Fruit fly (Drosophila melanogaster) whole organism, embryonic: ENCODE results near the gene NK7.1.

Source experiments
- CG2889 ChIP-seq: fragments of 200-800 bp; sonication (Bioruptor generic); IDR thresholded peaks from 3 replicates; pipeline ENCODE4 v1.3.6; 2022; ENCODE audit warnings: missing biosample characterization, missing genetic modification characterization
- CG4854 ChIP-seq: fragments of 200-800 bp; sonication (Bioruptor generic); optimal IDR thresholded peaks from 2 replicates; lab custom pipeline; 2016; ENCODE audit warnings: missing biosample characterization, missing genetic modification characterization, inconsistent platforms
- CG7786 ChIP-seq: fragments of 200-800 bp; sonication (Bioruptor generic); optimal IDR thresholded peaks from 2 replicates; lab custom pipeline; 2016; ENCODE audit warnings: missing biosample characterization, missing genetic modification characterization
- CG9215 ChIP-seq: fragments of 200-800 bp; sonication (Bioruptor generic); IDR thresholded peaks from 2 replicates; pipeline ENCODE4 v1.3.6; 2022; ENCODE audit warnings: missing biosample characterization, missing genetic modification characterization
- CG9797 ChIP-seq: fragments of 200-800 bp; sonication (Bioruptor generic); optimal IDR thresholded peaks from 3 replicates; lab custom pipeline; 2018; ENCODE audit warnings: missing biosample characterization, mild to moderate bottlenecking, missing genetic modification characterization
- Mad ChIP-seq: fragments of 200-800 bp; sonication (Bioruptor generic); optimal IDR thresholded peaks from 2 replicates; lab custom pipeline; 2016; ENCODE audit warnings: missing biosample characterization, missing genetic modification characterization
- bowl ChIP-seq: fragments of 200-800 bp; sonication (Bioruptor generic); IDR thresholded peaks from 2 replicates; pipeline ENCODE4 v1.3.6; 2022; ENCODE audit warnings: missing biosample characterization, missing genetic modification characterization
- dmrt11E ChIP-seq: fragments of 200-800 bp; sonication (Bioruptor generic); optimal IDR thresholded peaks from 3 replicates; lab custom pipeline; 2018; ENCODE audit warnings: missing biosample characterization, mild to moderate bottlenecking, missing genetic modification characterization, moderate library complexity
- hb ChIP-seq: fragments of 200-800 bp; sonication (Bioruptor generic); IDR thresholded peaks from 3 replicates; pipeline ENCODE4 v1.3.6; 2022; ENCODE audit warnings: missing biosample characterization, missing genetic modification characterization; ENCODE audit not compliant: partially characterized antibody

DNA sequence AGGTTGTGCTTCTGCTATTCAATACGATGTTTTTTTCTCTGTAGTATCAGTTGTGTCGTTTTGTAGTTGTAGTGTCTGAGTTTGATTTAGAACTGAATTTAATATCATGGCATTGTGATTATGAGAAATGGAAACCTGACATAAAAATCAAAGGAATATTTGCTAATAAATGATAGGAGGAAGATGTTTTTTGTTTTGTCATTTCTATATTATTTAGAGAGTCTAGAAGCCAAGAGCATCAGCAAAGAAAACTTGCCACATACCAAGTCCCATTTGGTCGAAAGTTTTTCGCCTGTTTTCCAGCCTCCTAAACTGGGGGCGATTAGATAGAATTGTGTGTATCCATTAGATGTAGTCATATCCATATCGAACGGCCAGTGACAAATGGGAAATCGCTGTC, 8.8 kb upstream of the NK7.1 start, which contains the start of gene soti:
- TF ChIP-seq hb (no peak), CG4854 (GFP tag; lab: Kevin White, UChicago) (no peak), CG9797 (GFP tag; lab: Kevin White, UChicago) (no peak), dmrt11E (tag; lab: Kevin White, UChicago) (no peak), CG2889 (GFP tag; lab: Robert Waterston, UW) (no peak), CG9215 (GFP tag; lab: Robert Waterston, UW) (no peak), bowl (GFP tag; lab: Robert Waterston, UW) (no peak), CG7786 (no peak), Mad (GFP tag; lab: Kevin White, UChicago) (no peak)
